Worm (Caenorhabditis elegans): Measurements from ENCODE around the gene ckb-4.

- TF ChIP-seq ama-1 (optimal IDR thresholded peaks at IDR 0.05) (no peak), ama-1 (GFP tag; optimal IDR thresholded peaks at IDR 0.05) (no peak), nfya-1 (tag; optimal IDR thresholded peaks at IDR 0.05; ENCODE audit: borderline replicate concordance, insufficient read depth) (no peak), F22D6.2 (tag; optimal IDR thresholded peaks at IDR 0.05) (no peak), zim-3 (tag; optimal IDR thresholded peaks at IDR 0.05) (no peak), lin-35 (GFP tag; optimal IDR thresholded peaks at IDR 0.05) (no peak), rcor-1 (GFP tag; IDR thresholded peaks at IDR 0.05) (no peak)
These were observed 30.7 kb upstream of the ckb-4 start, which contains the start of gene F22F7.7 for ce11 chrV:2139918-2140317.

All from whole organism, young adult.